Worm (Caenorhabditis elegans) whole organism, L1 larva: ENCODE data around the gene ceh-16.

Source experiments
- ceh-82 ChIP-seq, 3 experiments: fragments of 150-350 bp in 1 of 3; sonication (generic microtip) in 2 of 3; optimal IDR thresholded peaks; 2 replicates each; lab custom pipeline; 2014 to 2017; ENCODE audit warnings: missing biosample characterization in 3 of 3, missing genetic modification characterization in 3 of 3
- efl-1 ChIP-seq, 4 experiments: fragments of 150-350 bp; optimal IDR thresholded peaks in 3 of 4; peaks in 1 of 4; 1 replicate in 1 of 4; 2 replicates in 3 of 4; lab custom pipeline; 2014; ENCODE audit warnings: missing biosample characterization in 2 of 4, missing genetic modification characterization in 2 of 4, missing genetic modification reagents in 2 of 4
- elt-3 ChIP-seq, 6 experiments: fragments of 150-350 bp in 1 of 6; sonication (generic microtip); optimal IDR thresholded peaks; 2 replicates each; lab custom pipeline; 2017 to 2018; ENCODE audit warnings: missing biosample characterization in 6 of 6, missing genetic modification characterization in 6 of 6, inconsistent platforms in 1 of 6
- lin-14 ChIP-seq: fragments of 200-800 bp; sonication (Bioruptor generic); optimal IDR thresholded peaks from 2 replicates; lab custom pipeline; 2018; ENCODE audit warnings: mild to moderate bottlenecking, missing genetic modification characterization, moderate library complexity, missing compliant biosample characterization
- mab-9 ChIP-seq: fragments of 200-800 bp; sonication (Bioruptor generic); IDR thresholded peaks from 2 replicates; pipeline ENCODE4 v1.3.6; 2022; ENCODE audit warnings: missing genetic modification reagents, missing genetic modification characterization, missing compliant biosample characterization
- mdl-1 ChIP-seq, 2 experiments: fragments of 150-350 bp; optimal IDR thresholded peaks; 2 replicates each; lab custom pipeline; 2014 to 2017; ENCODE audit warnings: missing biosample characterization in 2 of 2, missing genetic modification characterization in 2 of 2, inconsistent platforms in 1 of 2
- nhr-237 ChIP-seq: fragments of 150-350 bp; optimal IDR thresholded peaks from 2 replicates; lab custom pipeline; 2014; ENCODE audit warnings: missing biosample characterization, missing genetic modification characterization
- nhr-47 ChIP-seq: sonication (generic microtip); optimal IDR thresholded peaks from 2 replicates; lab custom pipeline; 2016; ENCODE audit warnings: mild to moderate bottlenecking, missing genetic modification characterization, moderate library complexity, missing compliant biosample characterization
- pqm-1 ChIP-seq: sonication (generic microtip); optimal IDR thresholded peaks from 3 replicates; lab custom pipeline; 2017; ENCODE audit warnings: missing biosample characterization, missing genetic modification characterization
- snpc-4 ChIP-seq: fragments of 150-350 bp; optimal IDR thresholded peaks from 2 replicates; lab custom pipeline; 2014; ENCODE audit warnings: missing biosample characterization, missing genetic modification characterization
- unc-130 ChIP-seq: fragments of 150-350 bp; optimal IDR thresholded peaks from 2 replicates; lab custom pipeline; 2017; ENCODE audit warnings: missing biosample characterization, missing genetic modification characterization, inconsistent platforms
- zag-1 ChIP-seq: fragments of 150-350 bp; optimal IDR thresholded peaks from 2 replicates; lab custom pipeline; 2014; ENCODE audit warnings: missing biosample characterization, missing genetic modification characterization
- ztf-11 ChIP-seq, 2 experiments: sonication (generic microtip); optimal IDR thresholded peaks; 2 replicates each; lab custom pipeline; 2016 to 2017; ENCODE audit warnings: missing genetic modification characterization in 2 of 2, missing biosample characterization in 1 of 2, missing compliant biosample characterization in 1 of 2

DNA sequence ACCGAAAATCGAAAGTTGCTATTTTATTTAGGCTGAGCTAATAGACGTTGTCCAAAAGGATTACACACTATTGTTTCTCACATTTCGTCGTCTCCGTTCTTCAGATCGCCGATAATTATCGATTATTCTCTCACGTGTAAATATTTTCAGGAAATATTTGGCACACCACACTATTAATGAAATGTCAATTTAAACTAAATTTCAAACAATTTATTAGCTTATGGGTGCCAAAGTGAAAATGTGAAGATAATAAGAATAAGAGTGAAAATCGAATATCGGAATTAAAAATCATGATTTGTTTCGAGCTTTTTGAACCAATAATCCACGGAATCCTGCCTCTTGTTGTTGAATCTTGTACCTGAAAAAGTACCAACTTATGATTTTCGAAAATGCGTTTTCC lies 5.9 kb upstream of the ceh-16 start, which contains the start of gene C06E1.11:
- no peak for TF ChIP-seq snpc-4
- no peak for TF ChIP-seq ceh-82 (tag; optimal IDR thresholded peaks at IDR 0.05; lab: Kevin White, UChicago)
- TF ChIP-seq unc-130 (tag; lab: Kevin White, UChicago): no peak
- TF ChIP-seq zag-1 (tag; lab: Kevin White, UChicago): no peak
- no peak for TF ChIP-seq ztf-11 (tag; optimal IDR thresholded peaks at IDR 0.05; lab: Kevin White, UChicago)
- no peak for TF ChIP-seq mab-9 (GFP tag; lab: Robert Waterston, UW)
- TF ChIP-seq efl-1 (optimal IDR thresholded peaks at IDR 0.05; lab: Kevin White, UChicago): no peak
- peak in 1 of 2 experiments; percentile 35 for TF ChIP-seq efl-1 (GFP tag; optimal IDR thresholded peaks at IDR 0.05 in 1 of 2; lab: Kevin White, UChicago)
- no peak for TF ChIP-seq pqm-1 (tag; lab: Kevin White, UChicago)
- TF ChIP-seq elt-3 (tag; optimal IDR thresholded peaks at IDR 0.05; lab: Kevin White, UChicago): no peak
- TF ChIP-seq mdl-1 (tag; optimal IDR thresholded peaks at IDR 0.05; lab: Kevin White, UChicago): no peak
- no peak for TF ChIP-seq nhr-237 (tag; lab: Kevin White, UChicago)
- TF ChIP-seq nhr-47 (tag; lab: Kevin White, UChicago): no peak
- TF ChIP-seq lin-14 (GFP tag; lab: Kevin White, UChicago): no peak
